Fruit fly (Drosophila melanogaster) whole organism, prepupa: Measurements from ENCODE around the gene Prm.

Source experiments
- CG15336 ChIP-seq: fragments of 200-800 bp; sonication (Bioruptor generic); IDR thresholded peaks from 2 replicates; pipeline ENCODE4 v1.3.6; 2022; ENCODE audit warnings: missing biosample characterization, missing genetic modification characterization
- CG1621 ChIP-seq: fragments of 200-800 bp; sonication (Bioruptor generic); optimal IDR thresholded peaks from 3 replicates; lab custom pipeline; 2018; ENCODE audit warnings: missing biosample characterization, mild to moderate bottlenecking, missing genetic modification characterization
- CG16779 ChIP-seq: fragments of 200-800 bp; sonication (Bioruptor generic); optimal IDR thresholded peaks from 3 replicates; lab custom pipeline; 2017; ENCODE audit warnings: missing biosample characterization, mild to moderate bottlenecking, missing genetic modification characterization
- CG31627 ChIP-seq: fragments of 200-800 bp; sonication (Bioruptor generic); optimal IDR thresholded peaks from 3 replicates; lab custom pipeline; 2016; ENCODE audit warnings: missing biosample characterization, missing genetic modification characterization
- CG6163 ChIP-seq: fragments of 200-800 bp; sonication (Bioruptor generic); IDR thresholded peaks from 3 replicates; pipeline ENCODE4 v1.3.6; 2022; ENCODE audit warnings: missing biosample characterization, missing genetic modification characterization
- CG6276 ChIP-seq: fragments of 200-800 bp; sonication (Bioruptor generic); optimal IDR thresholded peaks from 2 replicates; lab custom pipeline; 2017; ENCODE audit warnings: missing biosample characterization, mild to moderate bottlenecking, missing genetic modification characterization
- CG7368 ChIP-seq: fragments of 200-800 bp; sonication (Bioruptor generic); optimal IDR thresholded peaks from 3 replicates; lab custom pipeline; 2016; ENCODE audit warnings: missing biosample characterization, missing genetic modification characterization
- CG8119 ChIP-seq: fragments of 200-800 bp; sonication (Bioruptor generic); IDR thresholded peaks from 3 replicates; pipeline ENCODE4 v1.3.6; 2022; ENCODE audit warnings: missing biosample characterization, missing genetic modification characterization
- CG8319 ChIP-seq: fragments of 200-800 bp; sonication (Bioruptor generic); optimal IDR thresholded peaks from 3 replicates; lab custom pipeline; 2016; ENCODE audit warnings: missing biosample characterization, missing genetic modification characterization
- CG8632 ChIP-seq: fragments of 200-800 bp; sonication (Bioruptor generic); optimal IDR thresholded peaks from 3 replicates; lab custom pipeline; 2016; ENCODE audit warnings: missing biosample characterization, missing genetic modification characterization
- Eip78C ChIP-seq: fragments of 200-800 bp; sonication (Bioruptor generic); peaks from one replicate; lab custom pipeline; 2016; ENCODE audit warnings: missing biosample characterization, missing genetic modification characterization
- Ets21C ChIP-seq: fragments of 200-800 bp; sonication (Bioruptor generic); optimal IDR thresholded peaks from 3 replicates; lab custom pipeline; 2016; ENCODE audit warnings: missing biosample characterization, missing genetic modification characterization
- Ets96B ChIP-seq: fragments of 200-800 bp; optimal IDR thresholded peaks from 2 replicates; lab custom pipeline; 2019; ENCODE audit warnings: missing biosample characterization, mild to moderate bottlenecking, missing genetic modification characterization, moderate library complexity
- Gug ChIP-seq: fragments of 200-800 bp; sonication (Bioruptor generic); IDR thresholded peaks from 2 replicates; pipeline ENCODE4 v1.3.6; 2022; ENCODE audit warnings: missing biosample characterization, missing genetic modification characterization
- Hr38 ChIP-seq: sonication (Bioruptor generic); optimal IDR thresholded peaks from 2 replicates; lab custom pipeline; 2016; ENCODE audit warnings: missing biosample characterization, missing genetic modification characterization
- Hr39 ChIP-seq: fragments of 200-800 bp; sonication (Bioruptor generic); optimal IDR thresholded peaks from 2 replicates; lab custom pipeline; 2016; ENCODE audit warnings: missing biosample characterization, missing genetic modification characterization
- Lpt ChIP-seq: fragments of 200-800 bp; sonication (Bioruptor generic); optimal IDR thresholded peaks from 3 replicates; lab custom pipeline; 2016; ENCODE audit warnings: missing biosample characterization, missing genetic modification characterization
- Smox ChIP-seq: fragments of 200-800 bp; sonication (Bioruptor generic); optimal IDR thresholded peaks from 3 replicates; lab custom pipeline; 2016; ENCODE audit warnings: missing biosample characterization, missing genetic modification characterization
- Sox102F ChIP-seq: fragments of 200-800 bp; sonication (Bioruptor generic); optimal IDR thresholded peaks from 2 replicates; lab custom pipeline; 2016; ENCODE audit warnings: missing biosample characterization, mild to moderate bottlenecking, missing genetic modification characterization
- Sox14 ChIP-seq: fragments of 200-800 bp; sonication (Bioruptor generic); optimal IDR thresholded peaks from 3 replicates; lab custom pipeline; 2016; ENCODE audit warnings: missing biosample characterization, missing genetic modification characterization
- cyc ChIP-seq: fragments of 200-800 bp; sonication (Bioruptor generic); optimal IDR thresholded peaks from 3 replicates; lab custom pipeline; 2016; ENCODE audit warnings: missing biosample characterization, missing genetic modification characterization
- dac ChIP-seq: fragments of 200-800 bp; sonication (Bioruptor generic); optimal IDR thresholded peaks from 2 replicates; lab custom pipeline; 2017; ENCODE audit warnings: missing biosample characterization, mild to moderate bottlenecking, missing genetic modification characterization
- eg ChIP-seq: fragments of 200-800 bp; sonication (Bioruptor generic); IDR thresholded peaks from 3 replicates; pipeline ENCODE4 v1.3.6; 2022; ENCODE audit warnings: missing biosample characterization, missing genetic modification characterization
- esn ChIP-seq: fragments of 200-800 bp; sonication (Bioruptor generic); optimal IDR thresholded peaks from 2 replicates; lab custom pipeline; 2016; ENCODE audit warnings: missing biosample characterization, mild to moderate bottlenecking, missing genetic modification characterization, moderate library complexity
- fd85E ChIP-seq: fragments of 200-800 bp; sonication (Bioruptor generic); optimal IDR thresholded peaks from 3 replicates; lab custom pipeline; 2016; ENCODE audit warnings: missing biosample characterization, missing genetic modification characterization
- fkh ChIP-seq: fragments of 200-800 bp; sonication (Bioruptor generic); optimal IDR thresholded peaks from 3 replicates; lab custom pipeline; 2017; ENCODE audit warnings: missing biosample characterization, mild to moderate bottlenecking, missing genetic modification characterization, moderate library complexity
- lz ChIP-seq: fragments of 200-800 bp; sonication (Bioruptor generic); optimal IDR thresholded peaks from 3 replicates; lab custom pipeline; 2016; ENCODE audit warnings: missing biosample characterization, missing genetic modification characterization
- pdm3 ChIP-seq: fragments of 200-800 bp; sonication (Bioruptor generic); optimal IDR thresholded peaks from 3 replicates; lab custom pipeline; 2016; ENCODE audit warnings: missing biosample characterization, missing genetic modification characterization
- salr ChIP-seq, 2 experiments: fragments of 200-800 bp; sonication (Bioruptor generic); optimal IDR thresholded peaks; 3 replicates each; lab custom pipeline; 2016 to 2018; ENCODE audit warnings: missing biosample characterization in 2 of 2, missing genetic modification characterization in 2 of 2, mild to moderate bottlenecking in 1 of 2
- ss ChIP-seq, 2 experiments: fragments of 200-800 bp; sonication (Bioruptor generic); optimal IDR thresholded peaks; 2 replicates in 1 of 2; 3 replicates in 1 of 2; lab custom pipeline; 2017 to 2018; ENCODE audit warnings: mild to moderate bottlenecking in 2 of 2, missing biosample characterization in 2 of 2, missing genetic modification characterization in 2 of 2, moderate library complexity in 1 of 2
- svp ChIP-seq: fragments of 200-800 bp; sonication (Bioruptor generic); peaks from one replicate; lab custom pipeline; 2016; ENCODE audit warnings: missing biosample characterization, missing genetic modification characterization
- topi ChIP-seq: fragments of 200-800 bp; sonication (Bioruptor generic); optimal IDR thresholded peaks from 3 replicates; lab custom pipeline; 2016; ENCODE audit warnings: missing biosample characterization, missing genetic modification characterization

Gene Prm

DNA sequence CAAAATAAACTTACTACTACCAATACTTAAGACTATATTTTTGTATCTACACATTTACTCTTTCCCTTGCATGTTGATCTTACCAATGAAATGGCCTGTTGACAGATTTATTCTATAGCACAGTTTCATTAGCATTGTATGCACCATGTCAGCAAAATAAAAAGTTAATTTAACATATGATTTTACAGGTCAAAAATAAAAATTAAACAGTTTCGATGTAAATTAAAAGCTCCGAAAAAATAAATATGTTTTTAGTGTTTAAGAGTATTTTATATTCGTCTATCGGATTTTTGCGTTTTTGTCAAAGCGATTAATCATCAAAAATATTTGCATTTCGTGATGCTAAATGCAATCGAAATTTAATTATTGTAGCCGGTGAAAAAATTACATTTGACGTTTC is 3.2 kb upstream of the Prm start:
- TF ChIP-seq CG15336 (GFP tag; lab: Robert Waterston, UW): no peak
- no peak for TF ChIP-seq Eip78C
- no peak for TF ChIP-seq Lpt (GFP tag; lab: Kevin White, UChicago)
- no peak for TF ChIP-seq CG16779
- TF ChIP-seq topi (GFP tag; lab: Kevin White, UChicago): no peak
- TF ChIP-seq CG8119 (GFP tag; lab: Robert Waterston, UW): no peak
- no peak for TF ChIP-seq fkh
- TF ChIP-seq esn: no peak
- no peak for TF ChIP-seq CG6163 (GFP tag; lab: Robert Waterston, UW)
- TF ChIP-seq pdm3 (GFP tag; lab: Kevin White, UChicago): no peak
- TF ChIP-seq cyc (GFP tag; lab: Kevin White, UChicago): no peak

DNA sequence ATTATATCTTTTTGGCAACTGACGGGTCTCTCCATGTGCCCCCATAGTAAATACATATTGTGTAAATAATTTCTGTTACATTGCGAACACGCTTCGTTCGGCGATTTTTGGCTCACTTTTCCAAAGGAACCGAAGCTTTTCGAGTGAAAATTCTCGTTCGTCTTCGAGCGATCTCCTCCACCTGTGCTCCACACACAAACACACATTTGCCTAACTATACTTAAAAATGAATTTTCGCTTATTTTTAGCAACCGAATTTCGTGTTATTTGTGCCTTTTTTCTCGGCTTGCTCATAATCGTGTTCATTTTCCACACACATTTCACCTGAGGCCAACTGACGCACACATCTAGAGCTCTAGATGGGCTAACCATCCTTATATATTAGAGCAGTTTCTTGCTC is 1.4 kb upstream of the Prm start:
- no peak for TF ChIP-seq lz (GFP tag; lab: Kevin White, UChicago)
- TF ChIP-seq CG8319 (GFP tag; lab: Kevin White, UChicago): no peak
- TF ChIP-seq salr (GFP tag; optimal IDR thresholded peaks at IDR 0.05; lab: Kevin White, UChicago): no peak
- TF ChIP-seq CG31627 (GFP tag; lab: Kevin White, UChicago): no peak
- no peak for TF ChIP-seq CG8119 (GFP tag; lab: Robert Waterston, UW)
- no peak for TF ChIP-seq CG6276 (GFP tag; lab: Kevin White, UChicago)
- TF ChIP-seq fkh: no peak
- no peak for TF ChIP-seq fd85E (GFP tag; lab: Kevin White, UChicago)
- TF ChIP-seq svp (GFP tag; lab: Kevin White, UChicago): no peak
- TF ChIP-seq esn: no peak
- no peak for TF ChIP-seq Hr38 (GFP tag; lab: Kevin White, UChicago)
- no peak for TF ChIP-seq CG8632
- no peak for TF ChIP-seq Sox102F
- no peak for TF ChIP-seq ss (GFP tag; optimal IDR thresholded peaks at IDR 0.05; lab: Kevin White, UChicago)

DNA sequence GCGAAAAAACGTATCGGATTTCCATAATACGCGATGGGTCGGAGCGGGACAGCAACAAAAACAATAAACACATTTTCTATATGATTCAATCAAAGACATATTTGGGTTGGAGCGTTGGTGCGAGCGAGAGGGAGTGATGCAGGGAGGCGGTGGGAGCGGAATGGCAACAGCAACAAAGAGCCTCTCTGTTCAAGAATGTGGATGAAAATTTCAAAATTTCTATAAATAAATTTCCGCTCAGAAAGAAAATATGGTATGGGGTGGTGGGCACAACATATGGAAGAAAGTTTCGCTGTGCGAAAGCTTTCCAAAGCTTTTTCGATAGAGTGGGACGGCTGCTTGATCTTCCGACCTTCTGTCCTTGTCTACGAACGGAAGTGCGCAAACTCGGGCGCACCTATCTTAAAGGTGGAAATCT is 4.0 kb downstream of the Prm start:
- TF ChIP-seq CG6163 (GFP tag; lab: Robert Waterston, UW) (peak; percentile 39; the same call in 1 of the 3 replicates), svp (GFP tag; lab: Kevin White, UChicago) (peak; percentile 64), CG1621 (tag; lab: Kevin White, UChicago) (no peak)
- TF ChIP-seq, all 60 proteins: peak for 2

DNA sequence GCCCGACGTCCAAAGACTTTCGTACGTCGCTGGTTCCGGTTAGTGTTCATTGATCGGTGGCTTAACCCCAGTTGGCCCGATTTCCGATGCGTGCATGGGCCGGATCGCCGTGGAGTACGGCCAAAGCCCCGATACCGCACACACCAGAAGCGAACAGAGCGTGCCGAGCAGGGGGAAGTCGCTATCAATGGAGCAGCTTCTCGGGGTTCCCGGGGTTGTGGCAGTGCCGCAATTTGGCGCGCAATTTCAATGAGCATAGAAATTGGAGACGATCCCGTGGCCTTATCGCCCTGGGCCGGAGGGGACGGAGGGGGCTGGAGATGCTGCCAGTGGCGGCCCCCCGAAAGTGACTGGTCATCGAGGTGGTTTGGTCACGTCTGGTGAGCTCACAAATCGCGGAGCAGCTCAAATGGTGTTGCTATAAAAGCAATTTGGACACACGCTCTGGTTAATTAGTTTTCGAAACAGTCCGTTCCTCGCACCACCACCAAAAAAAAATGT is 13.6 kb downstream of the Prm start, which contains the start of gene Cp16:
TSS of gene Cp16 (plus strand) at position 451 of the 501 bp plus-strand sequence.
- TF ChIP-seq fd85E (GFP tag; lab: Kevin White, UChicago): no peak
- TF ChIP-seq Ets21C (GFP tag; lab: Kevin White, UChicago): no peak
- TF ChIP-seq Hr39 (GFP tag; lab: Kevin White, UChicago): no peak
- no peak for TF ChIP-seq pdm3 (GFP tag; lab: Kevin White, UChicago)
- TF ChIP-seq cyc (GFP tag; lab: Kevin White, UChicago): no peak
- TF ChIP-seq CG1621 (tag; lab: Kevin White, UChicago): no peak
- no peak for TF ChIP-seq Sox14 (GFP tag; lab: Kevin White, UChicago)
- no peak for TF ChIP-seq svp (GFP tag; lab: Kevin White, UChicago)
- no peak for TF ChIP-seq fkh
- no peak for TF ChIP-seq salr (GFP tag; optimal IDR thresholded peaks at IDR 0.05; lab: Kevin White, UChicago)
- TF ChIP-seq Ets96B (tag; lab: Kevin White, UChicago): no peak
- TF ChIP-seq, all 60 proteins: peak for 0

DNA sequence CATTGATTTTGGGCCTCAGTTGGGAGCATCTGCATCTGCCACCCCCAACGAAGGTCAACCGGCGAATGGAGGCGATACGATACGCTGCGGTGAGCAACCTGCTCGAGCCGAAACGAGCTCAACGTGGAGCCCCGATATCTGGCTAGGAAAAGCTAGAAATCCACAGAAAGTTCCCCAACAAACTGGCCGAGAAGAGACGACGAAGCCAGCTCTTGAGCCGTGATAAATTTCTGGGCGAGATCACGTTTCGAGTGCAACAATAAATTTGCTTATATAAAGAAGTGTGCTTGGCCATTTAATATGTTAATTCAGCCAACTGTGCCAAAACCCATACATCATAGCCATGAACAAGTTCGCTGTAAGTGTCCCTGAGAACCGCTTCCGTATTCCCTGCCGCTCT is 15.5 kb downstream of the Prm start, which contains the start of gene Cp19:
TSS of gene Cp19 (plus strand) at position 301 of the 400 bp plus-strand sequence.
- TF ChIP-seq Hr39 (GFP tag; lab: Kevin White, UChicago) (no peak), CG7368 (GFP tag; lab: Kevin White, UChicago) (no peak), CG6163 (GFP tag; lab: Robert Waterston, UW) (no peak), Smox (GFP tag; lab: Kevin White, UChicago) (no peak), CG16779 (no peak), eg (no peak)

DNA sequence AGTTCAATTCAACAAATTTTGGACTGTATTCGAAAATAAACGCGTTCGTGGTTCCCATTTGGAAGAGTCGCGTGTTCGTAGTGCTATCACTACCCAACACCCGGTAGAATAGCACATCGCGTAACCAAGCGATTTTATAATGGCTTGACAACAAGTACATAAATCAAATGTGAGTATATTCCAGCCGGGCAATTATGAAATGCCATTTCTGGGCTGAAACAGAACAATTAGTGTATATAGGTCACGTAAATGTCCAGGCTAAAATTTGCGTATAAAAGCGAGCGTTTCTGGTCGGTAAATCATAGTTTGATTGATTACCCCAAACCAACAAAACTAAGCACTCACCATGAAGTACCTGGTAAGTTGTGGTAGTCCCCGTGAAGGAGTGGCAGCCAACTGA is 16.9 kb downstream of the Prm start, which contains the start of gene Cp15:
TSS of gene Cp15 (plus strand) at position 301 of the 400 bp plus-strand sequence.
- no peak for TF ChIP-seq Ets96B (tag; lab: Kevin White, UChicago)
- no peak for TF ChIP-seq CG7368 (GFP tag; lab: Kevin White, UChicago)
- TF ChIP-seq Gug (GFP tag; lab: Robert Waterston, UW): no peak
- TF ChIP-seq dac: no peak
